Fruit fly (Drosophila melanogaster) whole organism: ENCODE results near the gene CG6321.

Experiments
- Dll ChIP-seq: fragments of >200 bp; optimal IDR thresholded peaks from 2 replicates; lab custom pipeline; 2017
- usp ChIP-seq: fragments of >200 bp; optimal IDR thresholded peaks from 2 replicates; lab custom pipeline; 2017; ENCODE audit warnings: missing biosample characterization, missing genetic modification characterization, mixed read lengths

- no peak for TF ChIP-seq Dll (lab: Kevin White, UChicago)
- no peak for TF ChIP-seq usp (GFP tag; lab: Kevin White, UChicago)
These were observed 17.4 kb downstream of the CG6321 start for dm6 chr3L:11043650-11044049.
